Fruit fly (Drosophila melanogaster): ENCODE measurements around the gene Mpv17.

Mpv17 gene

DNA sequence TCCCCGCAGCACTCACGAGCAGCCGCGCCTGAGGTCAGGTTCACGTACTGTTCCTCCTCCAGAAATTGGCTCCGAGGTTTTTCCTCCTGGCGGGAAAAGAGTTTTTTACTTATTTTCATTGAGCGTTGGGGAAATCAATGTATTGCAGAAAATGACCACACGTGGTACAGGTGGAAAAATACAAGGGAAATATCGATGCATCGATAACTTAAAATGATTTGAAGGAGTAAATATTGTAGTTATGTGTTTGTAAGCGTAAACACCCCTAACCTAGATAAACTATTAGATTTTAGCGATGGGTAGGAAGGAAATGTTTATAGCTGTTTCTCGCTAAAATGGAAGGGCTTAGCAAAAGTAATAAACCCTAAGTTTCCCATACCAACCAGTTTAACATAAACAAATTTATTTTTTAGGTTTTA lies 1.5 kb upstream of the Mpv17 start:
- peak; percentile 25 for TF ChIP-seq CG2712 (tag; optimal IDR thresholded peaks at IDR 0.05)
- peak; percentile 21 for TF ChIP-seq dmrt11E (tag; optimal IDR thresholded peaks at IDR 0.05)
- TF ChIP-seq Dll (GFP tag; IDR thresholded peaks at IDR 0.05; ENCODE audit: partially characterized antibody), result peak; percentile 66
- TF ChIP-seq tgo (GFP tag; IDR thresholded peaks at IDR 0.05), result 0 out of 3 replicates have a peak, but pooled peaks have one; percentile 25
- TF ChIP-seq CG7372 (GFP tag; IDR thresholded peaks at IDR 0.05), result no peak
- TF ChIP-seq fru (optimal IDR thresholded peaks at IDR 0.05), result no peak
- peak; percentile 68 for TF ChIP-seq CG16813 (GFP tag; IDR thresholded peaks at IDR 0.05; ENCODE audit: partially characterized antibody)
- TF ChIP-seq CG1024 (GFP tag; IDR thresholded peaks at IDR 0.05), result peak; percentile 94
- TF ChIP-seq CG8944 (GFP tag; optimal IDR thresholded peaks at IDR 0.05), result peak; percentile 3
- TF ChIP-seq CG12391 (tag; optimal IDR thresholded peaks at IDR 0.05), result peak; percentile 41
- peak; percentile 21 for TF ChIP-seq CG30403 (GFP tag; optimal IDR thresholded peaks at IDR 0.05)
- TF ChIP-seq B-H1 (GFP tag; IDR thresholded peaks at IDR 0.05), result 0 out of 3 replicates have a peak, but pooled peaks have one; percentile 22
- peak; percentile 41 for TF ChIP-seq grau (tag; optimal IDR thresholded peaks at IDR 0.05)
- TF ChIP-seq CG7357 (GFP tag; IDR thresholded peaks at IDR 0.05), result peak; percentile 93
- peak; percentile 92 for TF ChIP-seq wek (GFP tag; optimal IDR thresholded peaks at IDR 0.05)
- TF ChIP-seq CG14710 (tag; optimal IDR thresholded peaks at IDR 0.05), result peak; percentile 12
- TF ChIP-seq CG7963 (GFP tag; IDR thresholded peaks at IDR 0.05; ENCODE audit: partially characterized antibody), result peak; percentile 63; the same call in 2 of the 3 replicates
- peak; percentile 20 for TF ChIP-seq lilli (GFP tag; optimal IDR thresholded peaks at IDR 0.05)
- peak; percentile 11 for TF ChIP-seq CG1602 (GFP tag; optimal IDR thresholded peaks at IDR 0.05)
- TF ChIP-seq CG17361 (GFP tag; IDR thresholded peaks at IDR 0.05), result peak; percentile 32; the same call in 1 of the 3 replicates
- TF ChIP-seq CG8924 (tag; optimal IDR thresholded peaks at IDR 0.05), result peak; percentile 4
- TF ChIP-seq gt (GFP tag; IDR thresholded peaks at IDR 0.05), result no peak
- peak; percentile 93 for TF ChIP-seq Ets65A (GFP tag)
- TF ChIP-seq Max (GFP tag; optimal IDR thresholded peaks at IDR 0.05), result peak; percentile 43
- TF ChIP-seq sug (tag; optimal IDR thresholded peaks at IDR 0.05), result peak; percentile 28
- peak; percentile 37 for TF ChIP-seq Chrac-16 (GFP tag; optimal IDR thresholded peaks at IDR 0.05)
- TF ChIP-seq slbo (GFP tag; IDR thresholded peaks at IDR 0.05), result peak; percentile 70; the same call in 1 of the 2 replicates
- peak; percentile 33; the same call in 1 of the 2 replicates for TF ChIP-seq ato (GFP tag; IDR thresholded peaks at IDR 0.05; ENCODE audit: partially characterized antibody)
- no peak for TF ChIP-seq hkb (optimal IDR thresholded peaks at IDR 0.05)
- TF ChIP-seq hkb (GFP tag; IDR thresholded peaks at IDR 0.05), result no peak
- TF ChIP-seq Dip3 (GFP tag; optimal IDR thresholded peaks at IDR 0.05), result peak; percentile 10
- peak; percentile 43 for TF ChIP-seq Usf (GFP tag; optimal IDR thresholded peaks at IDR 0.05)
- TF ChIP-seq crol (GFP tag; IDR thresholded peaks at IDR 0.05), result no peak
- peak; percentile 96 for TF ChIP-seq CG17802 (tag; optimal IDR thresholded peaks at IDR 0.05)
- TF ChIP-seq CG2120 (GFP tag; optimal IDR thresholded peaks at IDR 0.05), result peak; percentile 49
- no peak for TF ChIP-seq HHEX (GFP tag; optimal IDR thresholded peaks at IDR 0.05)
- peak; percentile 21 for TF ChIP-seq CG2116 (GFP tag; optimal IDR thresholded peaks at IDR 0.05)
- TF ChIP-seq dpn (GFP tag; optimal IDR thresholded peaks at IDR 0.05), result peak in 1 of 2 experiments; percentile 8
- TF ChIP-seq row (GFP tag; IDR thresholded peaks at IDR 0.05), result peak; percentile 76
- 0 out of 2 replicates have a peak, but pooled peaks have one; percentile 47 for TF ChIP-seq CG11085 (GFP tag; IDR thresholded peaks at IDR 0.05)
- peak; percentile 58 for TF ChIP-seq CG17912 (GFP tag; optimal IDR thresholded peaks at IDR 0.05)
- peak; percentile 49 for TF ChIP-seq B-H2 (GFP tag; optimal IDR thresholded peaks at IDR 0.05)
- TF ChIP-seq insv (GFP tag; optimal IDR thresholded peaks at IDR 0.05), result no peak
- 0 out of 2 replicates have a peak, but pooled peaks have one; percentile 29 for TF ChIP-seq sob (GFP tag; IDR thresholded peaks at IDR 0.05)
- peak; percentile 32 for TF ChIP-seq CoRest (tag; optimal IDR thresholded peaks at IDR 0.05)
- peak; percentile 55; the same call in 2 of the 4 replicates for TF ChIP-seq Gug (GFP tag; IDR thresholded peaks at IDR 0.05)
- peak; percentile 51 for TF ChIP-seq pzg (GFP tag; optimal IDR thresholded peaks at IDR 0.05)
- TF ChIP-seq bab2 (GFP tag; optimal IDR thresholded peaks at IDR 0.05), result peak; percentile 14
- peak; percentile 33 for TF ChIP-seq CG9876 (GFP tag; optimal IDR thresholded peaks at IDR 0.05)
- TF ChIP-seq pum (GFP tag; optimal IDR thresholded peaks at IDR 0.05), result peak; percentile 15
- TF ChIP-seq CG4424 (GFP tag; optimal IDR thresholded peaks at IDR 0.05), result peak; percentile 27
